Fruit fly (Drosophila melanogaster) whole organism, embryonic: ENCODE data around the gene RpL4.

Experiments
- Abd-B ChIP-seq: fragments of 200-800 bp; sonication (Bioruptor generic); optimal IDR thresholded peaks from 2 replicates; lab custom pipeline; 2018; ENCODE audit warnings: missing biosample characterization, mild to moderate bottlenecking, missing genetic modification characterization, moderate library complexity
- Adf1 ChIP-seq: fragments of 200-800 bp; sonication (Bioruptor generic); IDR thresholded peaks from 2 replicates; pipeline ENCODE4 v1.3.6; 2022; ENCODE audit warnings: missing biosample characterization, missing genetic modification characterization
- Aef1 ChIP-seq: fragments of 200-800 bp; sonication (Bioruptor generic); IDR thresholded peaks from 3 replicates; pipeline ENCODE4 v1.3.6; 2022; ENCODE audit warnings: missing biosample characterization, missing genetic modification characterization
- BtbVII ChIP-seq: fragments of 200-800 bp; sonication (Bioruptor generic); optimal IDR thresholded peaks from 3 replicates; lab custom pipeline; 2017; ENCODE audit warnings: missing biosample characterization, mild to moderate bottlenecking, missing genetic modification characterization
- CG10979 ChIP-seq: fragments of 200-800 bp; sonication (Bioruptor generic); optimal IDR thresholded peaks from 2 replicates; lab custom pipeline; 2018; ENCODE audit warnings: missing biosample characterization, mild to moderate bottlenecking, missing genetic modification characterization, moderate library complexity
- CG12104 ChIP-seq: fragments of 200-800 bp; sonication (Bioruptor generic); optimal IDR thresholded peaks from 3 replicates; lab custom pipeline; 2016; ENCODE audit warnings: missing biosample characterization, missing genetic modification characterization
- CG13775 ChIP-seq: fragments of 200-800 bp; sonication (Bioruptor generic); optimal IDR thresholded peaks from 3 replicates; lab custom pipeline; 2017; ENCODE audit warnings: missing biosample characterization, mild to moderate bottlenecking, missing genetic modification characterization
- CG16813 ChIP-seq: fragments of 200-800 bp; sonication (Bioruptor generic); IDR thresholded peaks from 3 replicates; pipeline ENCODE4 v1.3.6; 2022; ENCODE audit warnings: missing biosample characterization, missing genetic modification characterization; ENCODE audit not compliant: partially characterized antibody
- CG30431 ChIP-seq: fragments of 200-800 bp; sonication (Bioruptor generic); optimal IDR thresholded peaks from 2 replicates; lab custom pipeline; 2017; ENCODE audit warnings: missing biosample characterization, missing genetic modification characterization
- CG31441 ChIP-seq: fragments of 200-800 bp; sonication (Bioruptor generic); IDR thresholded peaks from 2 replicates; pipeline ENCODE4 v1.3.6; 2022; ENCODE audit warnings: missing biosample characterization, missing genetic modification characterization
- CG32532 ChIP-seq: fragments of 200-800 bp; sonication (Bioruptor generic); IDR thresholded peaks from 2 replicates; pipeline ENCODE4 v1.3.6; 2022; ENCODE audit warnings: missing biosample characterization, missing genetic modification characterization
- CG34376 ChIP-seq: fragments of 200-800 bp; sonication (Bioruptor generic); optimal IDR thresholded peaks from 2 replicates; lab custom pipeline; 2018; ENCODE audit warnings: missing biosample characterization, mild to moderate bottlenecking, missing genetic modification characterization
- CG7271 ChIP-seq: fragments of 200-800 bp; sonication (Bioruptor generic); optimal IDR thresholded peaks from 2 replicates; lab custom pipeline; 2018; ENCODE audit warnings: missing biosample characterization, mild to moderate bottlenecking, missing genetic modification characterization, moderate library complexity
- CG7372 ChIP-seq: fragments of 200-800 bp; sonication (Bioruptor generic); IDR thresholded peaks from 2 replicates; pipeline ENCODE4 v1.3.6; 2022; ENCODE audit warnings: missing biosample characterization, missing genetic modification characterization
- CG7839 ChIP-seq: fragments of 200-800 bp; sonication (Bioruptor generic); optimal IDR thresholded peaks from 3 replicates; lab custom pipeline; 2018; ENCODE audit warnings: missing biosample characterization, mild to moderate bottlenecking, missing genetic modification characterization, moderate library complexity
- CG7963 ChIP-seq: fragments of 200-800 bp; sonication (Bioruptor generic); IDR thresholded peaks from 3 replicates; pipeline ENCODE4 v1.3.6; 2022; ENCODE audit warnings: missing biosample characterization, missing genetic modification characterization; ENCODE audit not compliant: partially characterized antibody
- CrebB ChIP-seq: fragments of 200-800 bp; sonication (Bioruptor generic); optimal IDR thresholded peaks from 3 replicates; lab custom pipeline; 2018; ENCODE audit warnings: missing biosample characterization, mild to moderate bottlenecking, missing genetic modification characterization
- Deaf1 ChIP-seq: fragments of 200-800 bp; optimal IDR thresholded peaks from 3 replicates; lab custom pipeline; 2019; ENCODE audit warnings: missing biosample characterization, mild to moderate bottlenecking, missing genetic modification characterization, moderate library complexity
- Dip3 ChIP-seq: fragments of 200-800 bp; sonication (Bioruptor generic); optimal IDR thresholded peaks from 3 replicates; lab custom pipeline; 2016; ENCODE audit warnings: missing biosample characterization, missing genetic modification characterization
- Doc2 ChIP-seq: fragments of 200-800 bp; sonication (Bioruptor generic); IDR thresholded peaks from 2 replicates; pipeline ENCODE4 v1.3.6; 2022; ENCODE audit warnings: missing biosample characterization, missing genetic modification characterization
- Drgx ChIP-seq: fragments of 200-800 bp; sonication (Bioruptor generic); IDR thresholded peaks from 2 replicates; pipeline ENCODE4 v1.3.6; 2022; ENCODE audit warnings: missing biosample characterization, missing genetic modification characterization
- H15 ChIP-seq: fragments of 200-800 bp; sonication (Bioruptor generic); IDR thresholded peaks from 3 replicates; pipeline ENCODE4 v1.3.6; 2022; ENCODE audit warnings: missing biosample characterization, missing genetic modification characterization
- Six4 ChIP-seq: fragments of 200-800 bp; sonication (Bioruptor generic); optimal IDR thresholded peaks from 2 replicates; lab custom pipeline; 2016; ENCODE audit warnings: missing biosample characterization, missing genetic modification characterization
- Sry-δ ChIP-seq: fragments of 200-800 bp; sonication (Bioruptor generic); optimal IDR thresholded peaks from 2 replicates; lab custom pipeline; 2016; ENCODE audit warnings: missing biosample characterization, missing genetic modification characterization
- Xbp1 ChIP-seq: fragments of 200-800 bp; sonication (Bioruptor generic); optimal IDR thresholded peaks from 3 replicates; lab custom pipeline; 2016; ENCODE audit warnings: missing biosample characterization, mild to moderate bottlenecking, missing genetic modification characterization
- ab ChIP-seq: fragments of 200-800 bp; sonication (Bioruptor generic); optimal IDR thresholded peaks from 2 replicates; lab custom pipeline; 2016; ENCODE audit warnings: missing biosample characterization, missing genetic modification characterization
- ac ChIP-seq: fragments of 200-800 bp; sonication (Bioruptor generic); optimal IDR thresholded peaks from 3 replicates; lab custom pipeline; 2017; ENCODE audit warnings: missing biosample characterization, mild to moderate bottlenecking, missing genetic modification characterization
- bigmax ChIP-seq: fragments of 200-800 bp; sonication (Bioruptor generic); optimal IDR thresholded peaks from 2 replicates; lab custom pipeline; 2018; ENCODE audit warnings: missing biosample characterization, mild to moderate bottlenecking, missing genetic modification characterization
- caup ChIP-seq: fragments of 200-800 bp; sonication (Bioruptor generic); optimal IDR thresholded peaks from 3 replicates; lab custom pipeline; 2017; ENCODE audit warnings: missing biosample characterization, mild to moderate bottlenecking, missing genetic modification characterization, moderate library complexity; ENCODE audit not compliant: severe bottlenecking
- chinmo ChIP-seq: fragments of 200-800 bp; sonication (Bioruptor generic); IDR thresholded peaks from 4 replicates; pipeline ENCODE4 v1.3.6; 2022; ENCODE audit warnings: missing biosample characterization, missing genetic modification characterization; ENCODE audit not compliant: partially characterized antibody
- crol ChIP-seq: fragments of 200-800 bp; sonication (Bioruptor generic); IDR thresholded peaks from 2 replicates; pipeline ENCODE4 v1.3.6; 2022; ENCODE audit warnings: missing biosample characterization, missing genetic modification characterization
- crp ChIP-seq, 2 experiments: fragments of 200-800 bp; sonication (Bioruptor generic); optimal IDR thresholded peaks; 2 replicates in 1 of 2; 3 replicates in 1 of 2; lab custom pipeline; 2017; ENCODE audit warnings: missing biosample characterization in 2 of 2, missing genetic modification characterization in 2 of 2, mild to moderate bottlenecking in 1 of 2, moderate library complexity in 1 of 2
- dati ChIP-seq: fragments of 200-800 bp; sonication (Bioruptor generic); IDR thresholded peaks from 2 replicates; pipeline ENCODE4 v1.3.6; 2022; ENCODE audit warnings: missing biosample characterization, missing genetic modification characterization
- ems ChIP-seq: fragments of 200-800 bp; sonication (Bioruptor generic); optimal IDR thresholded peaks from 3 replicates; lab custom pipeline; 2016; ENCODE audit warnings: missing biosample characterization, missing genetic modification characterization
- fd64A ChIP-seq: fragments of 200-800 bp; sonication (Bioruptor generic); optimal IDR thresholded peaks from 3 replicates; lab custom pipeline; 2018; ENCODE audit warnings: missing biosample characterization, mild to moderate bottlenecking, missing genetic modification characterization
- ftz-f1 ChIP-seq: fragments of 200-800 bp; sonication (Bioruptor generic); optimal IDR thresholded peaks from 2 replicates; lab custom pipeline; 2016; ENCODE audit warnings: missing biosample characterization, missing genetic modification characterization
- gem ChIP-seq: fragments of 200-800 bp; sonication (Bioruptor generic); optimal IDR thresholded peaks from 2 replicates; lab custom pipeline; 2019; ENCODE audit warnings: missing biosample characterization, mild to moderate bottlenecking, missing genetic modification characterization, moderate library complexity
- grau ChIP-seq: fragments of 200-800 bp; optimal IDR thresholded peaks from 3 replicates; lab custom pipeline; 2019; ENCODE audit warnings: missing biosample characterization, mild to moderate bottlenecking, missing genetic modification characterization, moderate library complexity
- ham ChIP-seq: fragments of 200-800 bp; sonication (Bioruptor generic); IDR thresholded peaks from 2 replicates; pipeline ENCODE4 v1.3.6; 2022; ENCODE audit warnings: missing biosample characterization, missing genetic modification characterization
- hbn ChIP-seq: fragments of 200-800 bp; sonication (Bioruptor generic); IDR thresholded peaks from 2 replicates; pipeline ENCODE4 v1.3.6; 2022; ENCODE audit warnings: missing biosample characterization, missing genetic modification characterization; ENCODE audit not compliant: partially characterized antibody
- p53 ChIP-seq: fragments of 200-800 bp; sonication (Bioruptor generic); optimal IDR thresholded peaks from 2 replicates; lab custom pipeline; 2016; ENCODE audit warnings: missing biosample characterization, missing genetic modification characterization
- peb ChIP-seq: fragments of 200-800 bp; sonication (Bioruptor generic); IDR thresholded peaks from 2 replicates; pipeline ENCODE4 v1.3.6; 2022; ENCODE audit warnings: missing biosample characterization, missing genetic modification characterization
- sisA ChIP-seq: fragments of 200-800 bp; sonication (Bioruptor generic); IDR thresholded peaks from 2 replicates; pipeline ENCODE4 v1.3.6; 2022; ENCODE audit warnings: missing biosample characterization, missing genetic modification characterization
- sna ChIP-seq: fragments of 200-800 bp; sonication (Bioruptor generic); IDR thresholded peaks from 2 replicates; pipeline ENCODE4 v1.3.6; 2022; ENCODE audit warnings: missing biosample characterization, missing genetic modification characterization; ENCODE audit not compliant: partially characterized antibody
- ssp ChIP-seq: fragments of 200-800 bp; sonication (Bioruptor generic); IDR thresholded peaks from 2 replicates; pipeline ENCODE4 v1.3.6; 2022; ENCODE audit warnings: missing biosample characterization, missing genetic modification characterization
- sug ChIP-seq: fragments of 200-800 bp; optimal IDR thresholded peaks from 2 replicates; lab custom pipeline; 2019; ENCODE audit warnings: missing biosample characterization, mild to moderate bottlenecking, missing genetic modification characterization, moderate library complexity
- zfh1 ChIP-seq: fragments of 200-800 bp; sonication (Bioruptor generic); IDR thresholded peaks from 3 replicates; pipeline ENCODE4 v1.3.6; 2022; ENCODE audit warnings: missing biosample characterization, missing genetic modification characterization

Gene RpL4

DNA sequence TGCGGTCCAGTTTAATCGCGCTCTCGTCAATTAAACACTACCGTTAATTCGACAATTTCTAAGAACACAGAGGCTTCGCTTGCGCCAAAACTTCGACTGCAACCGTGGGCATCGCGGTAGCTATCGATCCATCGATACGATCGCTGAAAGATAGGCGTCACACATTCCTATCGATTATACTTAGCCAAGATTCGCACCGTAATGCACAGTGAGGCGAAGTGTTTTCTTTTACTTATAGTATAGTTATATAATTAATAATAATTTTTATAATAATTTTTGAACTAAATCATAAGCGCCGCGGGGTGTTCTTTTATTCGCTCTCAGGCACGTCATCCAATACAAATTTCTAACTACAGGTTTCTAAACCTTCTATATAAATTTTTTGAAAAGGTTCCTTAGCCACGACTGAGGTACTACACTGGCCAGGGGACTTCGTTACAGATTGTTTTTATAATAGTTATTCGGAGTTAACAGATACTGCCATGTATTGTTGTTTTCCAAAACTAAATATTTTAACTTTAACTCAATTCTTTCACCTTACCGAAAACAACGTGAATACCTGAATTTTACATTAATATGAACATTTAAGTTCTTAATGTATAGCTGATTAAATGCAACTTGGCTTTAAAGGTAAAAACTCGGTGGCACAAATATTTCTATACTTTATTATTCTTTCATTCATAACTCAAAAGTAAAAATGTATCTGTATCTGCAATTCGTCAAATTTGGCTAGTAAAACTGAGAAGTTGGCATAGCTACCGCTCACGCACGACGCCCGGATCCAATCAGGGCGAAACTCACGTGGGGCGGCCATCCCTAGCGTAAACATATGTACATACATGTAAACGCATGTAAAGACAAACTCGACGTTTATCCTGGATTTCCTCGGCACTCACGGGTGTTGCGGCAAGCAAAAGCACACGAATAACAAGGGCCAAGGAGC lies 15.4 kb downstream of the RpL4 start, which contains the start of the genes NSD and BOD1 (continued):
- TF ChIP-seq zfh1 (GFP tag; lab: Robert Waterston, UW) (peak; percentile 70; the same call in 1 of the 3 replicates), CG10979 (tag; lab: Kevin White, UChicago) (no peak), sug (tag; lab: Kevin White, UChicago) (peak; percentile 40), Xbp1 (GFP tag; lab: Kevin White, UChicago) (peak; percentile 73), CG7271 (no peak), CG13775 (GFP tag; lab: Kevin White, UChicago) (peak; percentile 71), Doc2 (GFP tag; lab: Robert Waterston, UW) (no peak), Drgx (GFP tag; lab: Robert Waterston, UW) (peak; percentile 34; the same call in 1 of the 2 replicates), CG16813 (peak; percentile 95), H15 (peak; percentile 48; the same call in 1 of the 3 replicates), CG30431 (GFP tag; lab: Kevin White, UChicago) (peak; percentile 33), ac (GFP tag; lab: Kevin White, UChicago) (no peak), ab (GFP tag; lab: Kevin White, UChicago) (no peak), CG7839 (tag; lab: Kevin White, UChicago) (peak; percentile 59), ham (no peak), BtbVII (GFP tag; lab: Kevin White, UChicago) (no peak), CG7963 (GFP tag; lab: Robert Waterston, UW) (peak; percentile 96), CG7372 (GFP tag; lab: Robert Waterston, UW) (peak; percentile 53; the same call in 1 of the 2 replicates), ftz-f1 (GFP tag; lab: Kevin White, UChicago) (no peak), Six4 (GFP tag; lab: Kevin White, UChicago) (peak; percentile 43), caup (GFP tag; lab: Kevin White, UChicago) (peak; percentile 20), CG31441 (no peak; the same call in 1 of the 2 replicates), CrebB (tag; lab: Kevin White, UChicago) (no peak), dati (GFP tag; lab: Robert Waterston, UW) (no peak), Deaf1 (peak; percentile 0), Abd-B (GFP tag; lab: Kevin White, UChicago) (peak; percentile 61), chinmo (GFP tag; lab: Robert Waterston, UW) (peak; percentile 91), ems (no peak), sisA (GFP tag; lab: Robert Waterston, UW) (peak; percentile 81), ssp (GFP tag; lab: Robert Waterston, UW) (peak; percentile 68), Adf1 (GFP tag; lab: Robert Waterston, UW) (peak; percentile 36; the same call in 1 of the 2 replicates), sna (GFP tag; lab: Robert Waterston, UW) (peak; percentile 86), CG34376 (GFP tag; lab: Kevin White, UChicago) (no peak), fd64A (GFP tag; lab: Kevin White, UChicago) (no peak), bigmax (GFP tag; lab: Kevin White, UChicago) (no peak), Aef1 (peak; percentile 65), CG32532 (GFP tag; lab: Robert Waterston, UW) (peak; percentile 84), p53 (GFP tag; lab: Kevin White, UChicago) (no peak), crp (GFP tag; optimal IDR thresholded peaks at IDR 0.05; lab: Kevin White, UChicago) (peak in 1 of 2 experiments; percentile 39), peb (GFP tag; lab: Robert Waterston, UW) (no peak), CG12104 (peak; percentile 37), hbn (GFP tag; lab: Robert Waterston, UW) (peak; percentile 86), Dip3 (peak; percentile 24), gem (tag; lab: Kevin White, UChicago) (peak; percentile 78), grau (tag; lab: Kevin White, UChicago) (peak; percentile 59), Sry-δ (GFP tag; lab: Kevin White, UChicago) (peak; percentile 88), crol (peak; percentile 8; the same call in 1 of the 2 replicates)
